Worm (Caenorhabditis elegans) whole organism, mixed stage, embryonic: ENCODE data around the gene T16G12.12.

Experiments used
- elt-1 ChIP-seq: sonication (generic microtip); optimal IDR thresholded peaks from 2 replicates; lab custom pipeline; 2017; ENCODE audit warnings: missing genetic modification characterization, mild to moderate bottlenecking, missing compliant biosample characterization, antibody characterized with exemption, moderate library complexity, borderline replicate concordance; ENCODE audit not compliant: insufficient read depth
- elt-3 ChIP-seq: fragments of 150-350 bp; optimal IDR thresholded peaks from 2 replicates; lab custom pipeline; 2014; ENCODE audit warnings: missing biosample characterization, missing genetic modification characterization
- flh-1 ChIP-seq: fragments of 200-800 bp; sonication (Bioruptor generic); optimal IDR thresholded peaks from 2 replicates; lab custom pipeline; 2018; ENCODE audit warnings: mild to moderate bottlenecking, missing genetic modification characterization, moderate library complexity, missing compliant biosample characterization
- lin-13 ChIP-seq: fragments of 150-350 bp; optimal IDR thresholded peaks from 2 replicates; lab custom pipeline; 2014; ENCODE audit warnings: missing biosample characterization, missing genetic modification characterization
- lsy-2 ChIP-seq: fragments of 150-350 bp; optimal IDR thresholded peaks from 2 replicates; lab custom pipeline; 2014; ENCODE audit warnings: missing biosample characterization, missing genetic modification characterization
- mab-5 ChIP-seq: fragments of 150-350 bp; optimal IDR thresholded peaks from 2 replicates; lab custom pipeline; 2014; ENCODE audit warnings: missing biosample characterization, missing genetic modification characterization
- mep-1 ChIP-seq: fragments of 150-350 bp; optimal IDR thresholded peaks from 2 replicates; lab custom pipeline; 2017; ENCODE audit warnings: missing biosample characterization, missing genetic modification reagents, missing genetic modification characterization, inconsistent platforms
- ztf-11 ChIP-seq: fragments of 150-350 bp; optimal IDR thresholded peaks from 2 replicates; lab custom pipeline; 2014; ENCODE audit warnings: missing biosample characterization, missing genetic modification characterization

DNA sequence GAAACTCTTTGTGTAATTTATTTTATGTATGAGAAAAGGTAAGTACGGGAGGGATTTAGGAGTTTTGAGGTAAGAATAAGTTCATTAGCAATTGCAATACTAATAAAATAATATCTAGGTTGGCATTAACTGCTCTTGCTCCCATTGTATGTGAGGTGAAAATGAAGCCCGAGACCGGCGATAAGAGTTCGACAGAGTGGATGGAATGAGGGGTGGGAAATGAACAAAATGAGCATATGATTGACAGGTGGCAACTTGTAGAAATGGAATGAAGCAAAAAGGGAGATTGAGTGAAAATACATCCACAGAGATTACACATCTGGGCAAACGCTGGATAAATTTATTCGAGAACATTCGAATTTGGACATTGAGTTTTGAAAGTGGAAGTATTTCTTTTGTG lies 25.4 kb downstream of the T16G12.12 start:
- no peak for TF ChIP-seq lin-13 (tag; lab: Kevin White, UChicago)
- TF ChIP-seq mep-1 (tag; lab: Kevin White, UChicago), result no peak
- TF ChIP-seq mab-5, result no peak
- TF ChIP-seq elt-3 (tag; lab: Kevin White, UChicago), result no peak
- TF ChIP-seq elt-1 (tag; lab: Kevin White, UChicago), result no peak
- no peak for TF ChIP-seq lsy-2
- no peak for TF ChIP-seq ztf-11 (tag; lab: Kevin White, UChicago)
- no peak for TF ChIP-seq flh-1 (GFP tag; lab: Kevin White, UChicago)
